Worm (Caenorhabditis elegans) whole organism, young adult: Measurements from ENCODE around the gene K09E4.4.

ENCODE experiments used
- D2030.7 ChIP-seq: fragments of 200-800 bp; sonication (Bioruptor generic); IDR thresholded peaks from 2 replicates; pipeline ENCODE4 v1.3.6; 2022; ENCODE audit warnings: missing genetic modification reagents, missing genetic modification characterization, missing compliant biosample characterization
- F22D6.2 ChIP-seq: sonication (generic microtip); optimal IDR thresholded peaks from 2 replicates; lab custom pipeline; 2016; ENCODE audit warnings: mild to moderate bottlenecking, missing genetic modification characterization, missing compliant biosample characterization
- F52B5.7 ChIP-seq: sonication (generic microtip); optimal IDR thresholded peaks from 2 replicates; lab custom pipeline; 2016; ENCODE audit warnings: mild to moderate bottlenecking, missing genetic modification characterization, missing compliant biosample characterization
- F57C9.4 ChIP-seq: sonication (generic microtip); optimal IDR thresholded peaks from 2 replicates; lab custom pipeline; 2017; ENCODE audit warnings: mild to moderate bottlenecking, missing genetic modification characterization, missing compliant biosample characterization
- T07F8.4 ChIP-seq: sonication (generic microtip); optimal IDR thresholded peaks from 2 replicates; lab custom pipeline; 2016; ENCODE audit warnings: mild to moderate bottlenecking, missing genetic modification characterization, moderate library complexity, missing compliant biosample characterization
- akir-1 ChIP-seq: fragments of 200-800 bp; sonication (Bioruptor generic); optimal IDR thresholded peaks from 2 replicates; lab custom pipeline; 2018; ENCODE audit warnings: mild to moderate bottlenecking, missing genetic modification characterization, moderate library complexity, missing compliant biosample characterization
- ama-1 ChIP-seq, 3 experiments: fragments of 150-350 bp in 1 of 3; sonication (generic microtip) in 2 of 3; optimal IDR thresholded peaks; 2 replicates each; lab custom pipeline; 2014 to 2018; ENCODE audit warnings: missing biosample characterization in 2 of 3, missing genetic modification characterization in 2 of 3, missing genetic modification reagents in 2 of 3
- athp-1 ChIP-seq: sonication (generic microtip); optimal IDR thresholded peaks from 2 replicates; lab custom pipeline; 2017; ENCODE audit warnings: mild to moderate bottlenecking, missing genetic modification characterization, missing compliant biosample characterization
- attf-3 ChIP-seq: fragments of 200-800 bp; sonication (Bioruptor generic); conservative IDR thresholded peaks from 2 replicates; pipeline ENCODE4 v1.3.6; 2022; ENCODE audit warnings: missing genetic modification reagents, missing genetic modification characterization, missing compliant biosample characterization
- attf-6 ChIP-seq: fragments of 200-800 bp; sonication (Bioruptor generic); IDR thresholded peaks from 2 replicates; pipeline ENCODE4 v1.3.6; 2022; ENCODE audit warnings: missing genetic modification reagents, missing genetic modification characterization, missing compliant biosample characterization
- cebp-1 ChIP-seq, 2 experiments: fragments of 200-800 bp in 1 of 2; sonication (Bioruptor generic) in 1 of 2; sonication (generic microtip) in 1 of 2; IDR thresholded peaks in 1 of 2; optimal IDR thresholded peaks in 1 of 2; 2 replicates each; pipeline versions ENCODE4 v1.3.6 to Lab custom; 2017 to 2022; ENCODE audit warnings: missing compliant biosample characterization in 2 of 2, missing genetic modification characterization in 2 of 2, mild to moderate bottlenecking in 1 of 2, missing genetic modification reagents in 1 of 2, moderate library complexity in 1 of 2
- ceh-27 ChIP-seq: fragments of 200-800 bp; sonication (Bioruptor generic); optimal IDR thresholded peaks from 2 replicates; lab custom pipeline; 2018; ENCODE audit warnings: mild to moderate bottlenecking, missing genetic modification characterization, moderate library complexity, missing compliant biosample characterization
- ceh-91 ChIP-seq: fragments of 200-800 bp; sonication (Bioruptor generic); IDR thresholded peaks from 2 replicates; pipeline ENCODE4 v1.3.6; 2022; ENCODE audit warnings: missing genetic modification reagents, missing genetic modification characterization, missing compliant biosample characterization
- chd-7 ChIP-seq: sonication (generic microtip); optimal IDR thresholded peaks from 2 replicates; lab custom pipeline; 2016; ENCODE audit warnings: mild to moderate bottlenecking, missing genetic modification characterization, moderate library complexity, missing compliant biosample characterization
- dox-1 ChIP-seq: fragments of 200-800 bp; sonication (Bioruptor generic); IDR thresholded peaks from 2 replicates; pipeline ENCODE4 v1.3.6; 2022; ENCODE audit warnings: missing genetic modification reagents, missing genetic modification characterization, missing compliant biosample characterization
- egrh-3 ChIP-seq: fragments of 200-800 bp; sonication (Bioruptor generic); IDR thresholded peaks from 2 replicates; pipeline ENCODE4 v1.3.6; 2022; ENCODE audit warnings: missing genetic modification reagents, missing genetic modification characterization, missing compliant biosample characterization
- ets-4 ChIP-seq: fragments of 200-800 bp; sonication (Bioruptor generic); optimal IDR thresholded peaks from 2 replicates; lab custom pipeline; 2018; ENCODE audit warnings: mild to moderate bottlenecking, missing genetic modification characterization, missing compliant biosample characterization
- fkh-3 ChIP-seq: sonication (generic microtip); optimal IDR thresholded peaks from 2 replicates; lab custom pipeline; 2016; ENCODE audit warnings: mild to moderate bottlenecking, missing genetic modification characterization, missing compliant biosample characterization
- him-1 ChIP-seq: sonication (generic microtip); optimal IDR thresholded peaks from 2 replicates; lab custom pipeline; 2016; ENCODE audit warnings: missing genotype, missing genetic modification reagents, missing genetic modification characterization, missing compliant biosample characterization
- hlh-26 ChIP-seq: fragments of 200-800 bp; sonication (Bioruptor generic); conservative IDR thresholded peaks from 2 replicates; pipeline ENCODE4 v1.3.6; 2022; ENCODE audit warnings: missing genetic modification reagents, missing genetic modification characterization, missing compliant biosample characterization
- hsf-1 ChIP-seq: fragments of 200-800 bp; sonication (Bioruptor generic); IDR thresholded peaks from 2 replicates; pipeline ENCODE4 v1.3.6; 2022; ENCODE audit warnings: missing genetic modification reagents, missing genetic modification characterization, missing compliant biosample characterization
- lin-54 ChIP-seq: fragments of 200-800 bp; sonication (Bioruptor generic); optimal IDR thresholded peaks from 2 replicates; lab custom pipeline; 2018; ENCODE audit warnings: mild to moderate bottlenecking, missing genetic modification characterization, missing compliant biosample characterization
- madf-6 ChIP-seq: fragments of 200-800 bp; sonication (Bioruptor generic); IDR thresholded peaks from 2 replicates; pipeline ENCODE4 v1.3.6; 2022; ENCODE audit warnings: missing genetic modification reagents, missing genetic modification characterization, missing compliant biosample characterization
- nfya-1 ChIP-seq: sonication (generic microtip); optimal IDR thresholded peaks from 2 replicates; lab custom pipeline; 2017; ENCODE audit warnings: antibody characterized with exemption, missing compliant biosample characterization, missing genetic modification characterization, borderline replicate concordance; ENCODE audit not compliant: insufficient read depth
- nfya-2 ChIP-seq: fragments of 200-800 bp; sonication (Bioruptor generic); IDR thresholded peaks from 2 replicates; pipeline ENCODE4 v1.3.6; 2022; ENCODE audit warnings: missing genetic modification reagents, missing genetic modification characterization, missing compliant biosample characterization
- nhr-27 ChIP-seq: fragments of 200-800 bp; sonication (Bioruptor generic); optimal IDR thresholded peaks from 2 replicates; lab custom pipeline; 2018; ENCODE audit warnings: mild to moderate bottlenecking, missing genetic modification characterization, moderate library complexity, missing compliant biosample characterization
- snpc-1.1 ChIP-seq: sonication (generic microtip); optimal IDR thresholded peaks from 2 replicates; lab custom pipeline; 2017; ENCODE audit warnings: missing genetic modification characterization, mild to moderate bottlenecking, missing compliant biosample characterization, antibody characterized with exemption, moderate library complexity, missing genotype, missing genetic modification reagents; ENCODE audit not compliant: insufficient read depth
- somi-1 ChIP-seq: fragments of 200-800 bp; sonication (Bioruptor generic); optimal IDR thresholded peaks from 2 replicates; lab custom pipeline; 2018; ENCODE audit warnings: mild to moderate bottlenecking, missing genetic modification characterization, missing compliant biosample characterization
- sptf-2 ChIP-seq: fragments of 200-800 bp; sonication (Bioruptor generic); optimal IDR thresholded peaks from 2 replicates; lab custom pipeline; 2018; ENCODE audit warnings: mild to moderate bottlenecking, missing genetic modification characterization, missing compliant biosample characterization
- tbp1 ChIP-seq: fragments of 200-800 bp; sonication (Bioruptor generic); optimal IDR thresholded peaks from 2 replicates; lab custom pipeline; 2018; ENCODE audit warnings: mild to moderate bottlenecking, missing genetic modification characterization, missing compliant biosample characterization
- tbx-9 ChIP-seq: sonication (generic microtip); optimal IDR thresholded peaks from 2 replicates; lab custom pipeline; 2016; ENCODE audit warnings: borderline replicate concordance, missing genetic modification characterization, inconsistent platforms, missing compliant biosample characterization
- unc-130 ChIP-seq: sonication (generic microtip); optimal IDR thresholded peaks from 2 replicates; lab custom pipeline; 2016; ENCODE audit warnings: missing genetic modification reagents, missing genetic modification characterization, missing compliant biosample characterization
- zfh-2 ChIP-seq: fragments of 200-800 bp; sonication (Bioruptor generic); conservative IDR thresholded peaks from 2 replicates; pipeline ENCODE4 v1.3.6; 2022; ENCODE audit warnings: missing genetic modification reagents, missing genetic modification characterization, missing compliant biosample characterization
- zim-3 ChIP-seq: sonication (generic microtip); optimal IDR thresholded peaks from 2 replicates; lab custom pipeline; 2017; ENCODE audit warnings: mild to moderate bottlenecking, missing genetic modification characterization, moderate library complexity, missing compliant biosample characterization
- ztf-22 ChIP-seq: fragments of 200-800 bp; sonication (Bioruptor generic); optimal IDR thresholded peaks from 2 replicates; lab custom pipeline; 2018; ENCODE audit warnings: mild to moderate bottlenecking, missing genetic modification characterization, moderate library complexity, missing compliant biosample characterization

The K09E4.4 gene

DNA sequence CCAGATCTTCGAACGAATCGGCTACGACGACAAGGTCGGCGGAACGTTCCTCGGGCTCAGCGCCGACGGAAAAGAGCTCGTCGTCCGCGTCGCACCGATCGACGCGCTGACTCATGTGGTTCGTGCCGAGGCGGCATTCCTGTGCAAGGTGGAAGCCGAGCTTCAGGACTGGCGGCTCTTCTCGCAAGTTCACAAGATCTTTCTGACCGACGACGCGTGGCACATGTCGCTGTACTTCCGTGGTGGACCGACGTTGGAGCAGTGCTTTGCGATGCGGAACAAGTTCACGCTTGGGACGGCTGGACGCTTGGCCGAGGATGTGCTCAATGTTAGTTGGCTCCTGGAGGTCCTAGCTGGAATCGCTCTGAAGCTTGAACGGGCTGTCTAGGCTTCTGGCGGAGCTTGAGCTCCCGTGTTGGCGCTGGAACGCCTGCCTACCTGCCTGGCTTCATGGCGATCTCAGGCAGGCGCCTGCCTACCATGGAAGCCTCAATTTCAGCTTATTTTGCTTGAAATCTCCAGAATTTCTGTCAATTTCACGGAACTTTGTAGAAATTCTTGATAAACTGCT lies 17.0 kb upstream of the K09E4.4 start:
- no peak for TF ChIP-seq ztf-22 (GFP tag; lab: Kevin White, UChicago)
- TF ChIP-seq egrh-3 = peak; percentile 55; the same call in 1 of the 2 replicates
- 0 out of 2 replicates have a peak, but pooled peaks have one; percentile 7 for TF ChIP-seq dox-1 (GFP tag; lab: Robert Waterston, UW)
- TF ChIP-seq zfh-2 (GFP tag; lab: Robert Waterston, UW) = peak; percentile 73
- TF ChIP-seq attf-6 (GFP tag; lab: Robert Waterston, UW) = no peak

ce11 chrII:14137538-14137937 lies 15.6 kb upstream of the K09E4.4 start, which contains the start of gene K09E4.1:
Gene K09E4.1 (plus strand): TSS chrII:14137838.
- TF ChIP-seq ceh-91 (GFP tag; lab: Robert Waterston, UW) (no peak), zfh-2 (GFP tag; lab: Robert Waterston, UW) (no peak), cebp-1 (GFP tag; IDR thresholded peaks at IDR 0.05; lab: Robert Waterston, UW) (no peak), cebp-1 (tag; optimal IDR thresholded peaks at IDR 0.05; lab: Kevin White, UChicago) (no peak), tbp1 (no peak), T07F8.4 (tag; lab: Kevin White, UChicago) (no peak), F22D6.2 (tag; lab: Kevin White, UChicago) (no peak), nfya-2 (GFP tag; lab: Robert Waterston, UW) (no peak), attf-3 (GFP tag; lab: Robert Waterston, UW) (no peak), ets-4 (GFP tag; lab: Kevin White, UChicago) (no peak), unc-130 (GFP tag; lab: Kevin White, UChicago) (no peak), madf-6 (no peak), ama-1 (optimal IDR thresholded peaks at IDR 0.05; lab: Kevin White, UChicago) (no peak), ama-1 (GFP tag; optimal IDR thresholded peaks at IDR 0.05; lab: Kevin White, UChicago) (no peak), hlh-26 (GFP tag; lab: Robert Waterston, UW) (no peak), zim-3 (tag; lab: Kevin White, UChicago) (no peak), nfya-1 (tag; lab: Kevin White, UChicago) (no peak), ceh-27 (GFP tag; lab: Kevin White, UChicago) (no peak), somi-1 (GFP tag; lab: Kevin White, UChicago) (no peak), chd-7 (tag; lab: Kevin White, UChicago) (no peak), athp-1 (tag; lab: Kevin White, UChicago) (no peak), akir-1 (no peak)

DNA sequence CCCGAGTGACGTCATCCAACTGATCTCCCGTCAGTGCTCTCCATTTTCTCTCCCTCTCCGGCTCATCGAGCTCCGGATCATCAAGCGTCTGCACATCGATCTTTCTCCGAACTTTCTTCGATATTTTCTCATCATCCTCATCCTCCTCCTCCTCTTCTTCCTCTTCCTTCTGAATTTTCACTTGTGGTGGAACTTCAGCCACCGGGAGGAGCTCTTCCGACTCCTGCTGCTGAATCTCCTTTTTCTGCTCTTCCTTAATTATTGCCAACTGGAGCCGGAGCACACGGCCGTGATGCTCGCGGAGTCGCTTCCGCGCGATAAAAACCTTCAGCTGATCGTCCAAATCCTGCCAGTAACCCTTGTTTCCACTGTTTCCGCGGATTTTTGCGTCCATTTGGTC lies 14.3 kb upstream of the K09E4.4 start:
- TF ChIP-seq zfh-2 (GFP tag; lab: Robert Waterston, UW) (peak; percentile 68), somi-1 (GFP tag; lab: Kevin White, UChicago) (no peak), nhr-27 (tag; lab: Kevin White, UChicago) (no peak), hlh-26 (GFP tag; lab: Robert Waterston, UW) (no peak), egrh-3 (peak; percentile 24; the same call in 1 of the 2 replicates)

DNA sequence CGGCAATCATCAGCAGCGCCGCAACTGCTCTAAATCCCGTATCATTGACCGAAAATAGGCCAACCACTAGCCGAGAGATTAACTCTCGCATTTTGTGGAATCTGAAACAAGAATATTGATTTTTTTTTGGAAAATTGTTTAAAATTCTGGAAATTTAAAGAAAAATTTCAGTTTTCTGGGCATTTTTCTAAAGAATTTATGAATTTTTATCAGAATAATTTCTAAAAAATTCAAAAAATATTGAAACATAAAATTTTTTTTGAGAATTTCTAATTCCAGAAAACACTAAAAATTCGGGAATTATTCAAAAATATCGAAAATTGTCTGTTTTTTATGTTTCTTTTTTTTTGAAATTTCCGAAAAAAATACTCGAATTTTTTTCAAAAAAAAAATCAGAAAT lies 10.8 kb upstream of the K09E4.4 start, which contains the start of gene algn-3:
Gene algn-3 (minus strand): TSS at position 101 of the 400 bp plus-strand sequence.
- no peak for TF ChIP-seq tbx-9
- TF ChIP-seq him-1 (tag; lab: Kevin White, UChicago) = no peak
- no peak for TF ChIP-seq snpc-1.1 (tag; lab: Kevin White, UChicago)
- TF ChIP-seq somi-1 (GFP tag; lab: Kevin White, UChicago) = no peak
- TF ChIP-seq sptf-2 = no peak
- no peak for TF ChIP-seq fkh-3 (tag; lab: Kevin White, UChicago)
- no peak for TF ChIP-seq hsf-1
- no peak for TF ChIP-seq F52B5.7 (tag; lab: Kevin White, UChicago)
- no peak for TF ChIP-seq lin-54 (GFP tag; lab: Kevin White, UChicago)
- no peak for TF ChIP-seq F57C9.4
- no peak for TF ChIP-seq D2030.7 (GFP tag; lab: Robert Waterston, UW)
